Worm (Caenorhabditis elegans) whole organism, L3 larva: ENCODE measurements around the gene mig-21.
A peak's percentile ranks its signal among the peaks of the same experiment; 100 is the strongest.

Source experiments
- ZK546.5 ChIP-seq: sonication (generic microtip); optimal IDR thresholded peaks from 2 replicates; lab custom pipeline; 2017; ENCODE audit warnings: missing biosample characterization, missing genetic modification characterization
- aly-2 ChIP-seq: fragments of 150-350 bp; optimal IDR thresholded peaks from 2 replicates; lab custom pipeline; 2014; ENCODE audit warnings: missing biosample characterization, missing genetic modification characterization
- ama-1 ChIP-seq: fragments of 150-350 bp; optimal IDR thresholded peaks from 2 replicates; lab custom pipeline; 2018
- ceh-16 ChIP-seq: sonication (generic microtip); optimal IDR thresholded peaks from 2 replicates; lab custom pipeline; 2017; ENCODE audit warnings: missing biosample characterization, missing genetic modification characterization
- ceh-28 ChIP-seq: fragments of 150-350 bp; optimal IDR thresholded peaks from 2 replicates; lab custom pipeline; 2014; ENCODE audit warnings: missing biosample characterization, missing genetic modification reagents, missing genetic modification characterization
- ceh-82 ChIP-seq: fragments of 150-350 bp; optimal IDR thresholded peaks from 2 replicates; lab custom pipeline; 2014; ENCODE audit warnings: missing biosample characterization, missing genetic modification characterization
- ceh-9 ChIP-seq: sonication (generic microtip); optimal IDR thresholded peaks from 2 replicates; lab custom pipeline; 2018; ENCODE audit warnings: missing biosample characterization, missing genetic modification characterization
- daf-12 ChIP-seq: fragments of 150-350 bp; optimal IDR thresholded peaks from 2 replicates; lab custom pipeline; 2014; ENCODE audit warnings: missing biosample characterization, missing genetic modification reagents, missing genetic modification characterization
- egl-5 ChIP-seq: fragments of 150-350 bp; optimal IDR thresholded peaks from 2 replicates; lab custom pipeline; 2017; ENCODE audit warnings: missing biosample characterization, missing genetic modification reagents, missing genetic modification characterization, inconsistent platforms
- elt-1 ChIP-seq: fragments of 150-350 bp; optimal IDR thresholded peaks from 2 replicates; lab custom pipeline; 2014; ENCODE audit warnings: missing biosample characterization, missing genetic modification characterization
- elt-2 ChIP-seq: sonication (generic microtip); optimal IDR thresholded peaks from 2 replicates; lab custom pipeline; 2016; ENCODE audit warnings: missing genetic modification reagents, mild to moderate bottlenecking, missing genetic modification characterization, missing compliant biosample characterization
- elt-3 ChIP-seq, 3 experiments: fragments of 150-350 bp in 1 of 3; sonication (generic microtip) in 2 of 3; optimal IDR thresholded peaks; 2 replicates in 2 of 3; 4 replicates in 1 of 3; lab custom pipeline; 2014 to 2017; ENCODE audit warnings: missing biosample characterization in 3 of 3, missing genetic modification characterization in 3 of 3
- eor-1 ChIP-seq, 2 experiments: fragments of 150-350 bp; optimal IDR thresholded peaks; 2 replicates each; lab custom pipeline; 2014 to 2018; ENCODE audit warnings: missing biosample characterization in 2 of 2, missing genetic modification characterization in 2 of 2
- fkh-2 ChIP-seq: fragments of 150-350 bp; optimal IDR thresholded peaks from 2 replicates; lab custom pipeline; 2014; ENCODE audit warnings: missing biosample characterization, missing genetic modification reagents, missing genetic modification characterization
- fos-1 ChIP-seq: fragments of 150-350 bp; optimal IDR thresholded peaks from 2 replicates; lab custom pipeline; 2014; ENCODE audit warnings: missing biosample characterization, missing genetic modification characterization
- hmg-11 ChIP-seq: sonication (generic microtip); optimal IDR thresholded peaks from 2 replicates; lab custom pipeline; 2016; ENCODE audit warnings: missing genetic modification characterization, missing compliant biosample characterization
- jun-1 ChIP-seq: fragments of 150-350 bp; optimal IDR thresholded peaks from 2 replicates; lab custom pipeline; 2014; ENCODE audit warnings: missing biosample characterization, missing genetic modification reagents, missing genetic modification characterization
- lin-15B ChIP-seq: fragments of 150-350 bp; optimal IDR thresholded peaks from 2 replicates; lab custom pipeline; 2014; ENCODE audit warnings: missing biosample characterization, missing genetic modification characterization
- lin-39 ChIP-seq: fragments of 150-350 bp; optimal IDR thresholded peaks from 2 replicates; lab custom pipeline; 2018; ENCODE audit warnings: missing biosample characterization, missing genetic modification reagents, missing genetic modification characterization
- lsy-12 ChIP-seq: sonication (generic microtip); optimal IDR thresholded peaks from 2 replicates; lab custom pipeline; 2016; ENCODE audit warnings: mild to moderate bottlenecking, missing genetic modification characterization, missing compliant biosample characterization
- mdl-1 ChIP-seq: fragments of 150-350 bp; optimal IDR thresholded peaks from 2 replicates; lab custom pipeline; 2014; ENCODE audit warnings: missing biosample characterization, missing genetic modification characterization
- nfya-1 ChIP-seq: sonication (generic microtip); optimal IDR thresholded peaks from 2 replicates; lab custom pipeline; 2017; ENCODE audit warnings: missing genetic modification characterization, mild to moderate bottlenecking, missing compliant biosample characterization, antibody characterized with exemption, moderate library complexity; ENCODE audit not compliant: insufficient read depth
- nhr-12 ChIP-seq: fragments of 150-350 bp; optimal IDR thresholded peaks from 2 replicates; lab custom pipeline; 2014; ENCODE audit warnings: missing biosample characterization, missing genetic modification characterization
- nhr-23 ChIP-seq: fragments of 150-350 bp; optimal IDR thresholded peaks from 2 replicates; lab custom pipeline; 2014; ENCODE audit warnings: missing biosample characterization, missing genetic modification reagents, missing genetic modification characterization
- nhr-237 ChIP-seq: fragments of 150-350 bp; optimal IDR thresholded peaks from 2 replicates; lab custom pipeline; 2014; ENCODE audit warnings: missing biosample characterization, missing genetic modification characterization
- nhr-25 ChIP-seq: sonication (generic microtip); optimal IDR thresholded peaks from 2 replicates; lab custom pipeline; 2017; ENCODE audit warnings: missing biosample characterization, missing genetic modification characterization
- nhr-28 ChIP-seq: fragments of 150-350 bp; optimal IDR thresholded peaks from 2 replicates; lab custom pipeline; 2014; ENCODE audit warnings: missing biosample characterization, missing genetic modification characterization
- nhr-43 ChIP-seq: sonication (generic microtip); optimal IDR thresholded peaks from 2 replicates; lab custom pipeline; 2016; ENCODE audit warnings: mild to moderate bottlenecking, missing genetic modification characterization, missing compliant biosample characterization; ENCODE audit not compliant: poor library complexity, severe bottlenecking
- nhr-67 ChIP-seq: fragments of 150-350 bp; optimal IDR thresholded peaks from 2 replicates; lab custom pipeline; 2014; ENCODE audit warnings: missing biosample characterization, missing genetic modification characterization
- nhr-77 ChIP-seq: fragments of 150-350 bp; optimal IDR thresholded peaks from 2 replicates; lab custom pipeline; 2014; ENCODE audit warnings: missing biosample characterization, missing genetic modification characterization
- pha-4 ChIP-seq: fragments of 150-350 bp; optimal IDR thresholded peaks from 2 replicates; lab custom pipeline; 2014; ENCODE audit warnings: missing biosample characterization, missing genetic modification reagents, missing genetic modification characterization
- pqm-1 ChIP-seq: fragments of 150-350 bp; optimal IDR thresholded peaks from 2 replicates; lab custom pipeline; 2017; ENCODE audit warnings: missing biosample characterization, missing genetic modification characterization, inconsistent platforms
- sea-2 ChIP-seq: fragments of 150-350 bp; sonication (generic microtip); optimal IDR thresholded peaks from 4 replicates; lab custom pipeline; 2014; ENCODE audit warnings: missing biosample characterization, missing genetic modification reagents, missing genetic modification characterization
- skn-1 ChIP-seq: fragments of 150-350 bp; optimal IDR thresholded peaks from 2 replicates; lab custom pipeline; 2014; ENCODE audit warnings: missing biosample characterization, missing genetic modification characterization
- snpc-4 ChIP-seq: fragments of 150-350 bp; optimal IDR thresholded peaks from 2 replicates; lab custom pipeline; 2014; ENCODE audit warnings: missing biosample characterization, missing genetic modification characterization
- tbx-2 ChIP-seq: sonication (generic microtip); optimal IDR thresholded peaks from 2 replicates; lab custom pipeline; 2016; ENCODE audit warnings: mild to moderate bottlenecking, missing genetic modification characterization, missing compliant biosample characterization
- unc-39 ChIP-seq: sonication (generic microtip); optimal IDR thresholded peaks from 4 replicates; lab custom pipeline; 2017; ENCODE audit warnings: missing biosample characterization, missing genetic modification characterization
- zag-1 ChIP-seq: fragments of 150-350 bp; optimal IDR thresholded peaks from 2 replicates; lab custom pipeline; 2014; ENCODE audit warnings: missing biosample characterization, missing genetic modification characterization
- ztf-11 ChIP-seq: fragments of 150-350 bp; optimal IDR thresholded peaks from 2 replicates; lab custom pipeline; 2014; ENCODE audit warnings: missing biosample characterization, missing genetic modification characterization
- ztf-4 ChIP-seq: fragments of 150-350 bp; optimal IDR thresholded peaks from 2 replicates; lab custom pipeline; 2014; ENCODE audit warnings: missing biosample characterization, missing genetic modification characterization

Gene mig-21

ce11 chrIII:5919799-5920387 is 41.7 kb upstream of the mig-21 start, which contains the start of the genes tdo-2 and C28H8.2 (continued):
- TF ChIP-seq snpc-4 (tag; lab: Kevin White, UChicago) (no peak), nhr-237 (no peak)

ce11 chrIII:5917365-5917958 is 39.3 kb upstream of the mig-21 start:
- TF ChIP-seq jun-1 (no peak), nhr-43 (tag; lab: Kevin White, UChicago) (peak; percentile 16), ztf-11 (no peak), ama-1 (lab: Kevin White, UChicago) (peak; percentile 2), zag-1 (no peak), lin-15B (tag; lab: Kevin White, UChicago) (no peak), ceh-9 (no peak), elt-2 (tag; lab: Kevin White, UChicago) (peak; percentile 87), ceh-28 (tag; lab: Kevin White, UChicago) (peak; percentile 37), ceh-16 (tag; lab: Kevin White, UChicago) (no peak), egl-5 (tag; lab: Kevin White, UChicago) (no peak), fos-1 (tag; lab: Kevin White, UChicago) (peak; percentile 18), nhr-12 (tag; lab: Kevin White, UChicago) (no peak), daf-12 (tag; lab: Kevin White, UChicago) (no peak), eor-1 (tag; optimal IDR thresholded peaks at IDR 0.05; lab: Kevin White, UChicago) (no peak), nhr-28 (tag; lab: Kevin White, UChicago) (no peak), pqm-1 (tag; lab: Kevin White, UChicago) (peak; percentile 42), nhr-67 (tag; lab: Kevin White, UChicago) (no peak), snpc-4 (tag; lab: Kevin White, UChicago) (no peak), ztf-4 (tag; lab: Kevin White, UChicago) (peak; percentile 24), unc-39 (tag; lab: Kevin White, UChicago) (no peak), nhr-237 (no peak), nhr-23 (tag; lab: Kevin White, UChicago) (peak; percentile 20), elt-1 (tag; lab: Kevin White, UChicago) (no peak), sea-2 (GFP tag; lab: Kevin White, UChicago) (no peak), nhr-77 (tag; lab: Kevin White, UChicago) (no peak), lsy-12 (tag; lab: Kevin White, UChicago) (peak; percentile 40), pha-4 (tag; lab: Kevin White, UChicago) (peak; percentile 41), nhr-25 (tag; lab: Kevin White, UChicago) (peak; percentile 17), skn-1 (peak; percentile 92), lin-39 (no peak)
- TF ChIP-seq, all 47 proteins: peak for 12

- TF ChIP-seq ama-1 (lab: Kevin White, UChicago) (no peak), nhr-43 (tag; lab: Kevin White, UChicago) (no peak), elt-2 (tag; lab: Kevin White, UChicago) (peak; percentile 87), ztf-4 (tag; lab: Kevin White, UChicago) (no peak), ztf-11 (no peak), skn-1 (peak; percentile 4), ZK546.5 (no peak), pha-4 (tag; lab: Kevin White, UChicago) (peak; percentile 38), nhr-67 (tag; lab: Kevin White, UChicago) (no peak), pqm-1 (tag; lab: Kevin White, UChicago) (peak; percentile 40), lin-39 (no peak), nhr-23 (tag; lab: Kevin White, UChicago) (no peak)
These were observed 37.7 kb upstream of the mig-21 start for ce11 chrIII:5915926-5916325.

- TF ChIP-seq ceh-9 (no peak), nhr-237 (no peak), aly-2 (tag; lab: Kevin White, UChicago) (no peak), nhr-77 (tag; lab: Kevin White, UChicago) (no peak), mdl-1 (tag; lab: Kevin White, UChicago) (no peak), jun-1 (no peak), fkh-2 (tag; lab: Kevin White, UChicago) (no peak), hmg-11 (tag; lab: Kevin White, UChicago) (no peak), elt-1 (tag; lab: Kevin White, UChicago) (no peak), ceh-16 (tag; lab: Kevin White, UChicago) (no peak), pha-4 (tag; lab: Kevin White, UChicago) (peak; percentile 12), lsy-12 (tag; lab: Kevin White, UChicago) (no peak), ceh-82 (tag; lab: Kevin White, UChicago) (no peak), pqm-1 (tag; lab: Kevin White, UChicago) (peak; percentile 48), zag-1 (no peak), nfya-1 (peak; percentile 72), ceh-28 (tag; lab: Kevin White, UChicago) (no peak), lin-39 (no peak), ztf-11 (no peak), nhr-23 (tag; lab: Kevin White, UChicago) (no peak), elt-3 (tag; optimal IDR thresholded peaks at IDR 0.05; lab: Kevin White, UChicago) (no peak), elt-2 (tag; lab: Kevin White, UChicago) (peak; percentile 77), tbx-2 (tag; lab: Kevin White, UChicago) (no peak)
These were observed 36.5 kb upstream of the mig-21 start for ce11 chrIII:5914717-5915116.
